Fruit fly (Drosophila melanogaster) whole organism, embryonic: ENCODE data around the gene mib2.

Source experiments
- Aef1 ChIP-seq: fragments of 200-800 bp; sonication (Bioruptor generic); IDR thresholded peaks from 3 replicates; pipeline ENCODE4 v1.3.6; 2022; ENCODE audit warnings: missing biosample characterization, missing genetic modification characterization
- Awh ChIP-seq: fragments of 200-800 bp; sonication (Bioruptor generic); IDR thresholded peaks from 2 replicates; pipeline ENCODE4, ENCODE4 v1.3.6; 2022; ENCODE audit warnings: missing biosample characterization, missing genetic modification characterization
- C15 ChIP-seq: fragments of 200-800 bp; sonication (Bioruptor generic); IDR thresholded peaks from 3 replicates; pipeline ENCODE4 v1.3.6; 2022; ENCODE audit warnings: missing biosample characterization, missing genetic modification characterization
- CG10321 ChIP-seq: fragments of 200-800 bp; sonication (Bioruptor generic); IDR thresholded peaks from 2 replicates; pipeline ENCODE4 v1.3.6; 2022; ENCODE audit warnings: missing biosample characterization, missing genetic modification characterization
- CG10366 ChIP-seq: fragments of 200-800 bp; sonication (Bioruptor generic); IDR thresholded peaks from 2 replicates; pipeline ENCODE4 v1.3.6; 2022; ENCODE audit warnings: missing biosample characterization, missing genetic modification characterization
- CG10462 ChIP-seq: fragments of 200-800 bp; sonication (Bioruptor generic); optimal IDR thresholded peaks from 2 replicates; lab custom pipeline; 2016; ENCODE audit warnings: missing biosample characterization, missing genetic modification characterization
- CG11560 ChIP-seq: fragments of 200-800 bp; sonication (Bioruptor generic); IDR thresholded peaks from 3 replicates; pipeline ENCODE4 v1.3.6; 2022; ENCODE audit warnings: missing biosample characterization, missing genetic modification characterization
- CG11695 ChIP-seq: fragments of 200-800 bp; sonication (Bioruptor generic); IDR thresholded peaks from 3 replicates; pipeline ENCODE4 v1.3.6; 2022; ENCODE audit warnings: missing biosample characterization, missing genetic modification characterization
- CG14860 ChIP-seq: fragments of 200-800 bp; sonication (Bioruptor generic); IDR thresholded peaks from 3 replicates; pipeline ENCODE4 v1.3.6; 2022; ENCODE audit warnings: missing biosample characterization, missing genetic modification characterization; ENCODE audit not compliant: partially characterized antibody
- CG15514 ChIP-seq: fragments of 200-800 bp; sonication (Bioruptor generic); optimal IDR thresholded peaks from 3 replicates; lab custom pipeline; 2017; ENCODE audit warnings: missing biosample characterization, missing genetic modification characterization, mild to moderate bottlenecking, moderate library complexity, missing genetic modification reagents
- CG1792 ChIP-seq: fragments of 200-800 bp; sonication (Bioruptor generic); optimal IDR thresholded peaks from 2 replicates; lab custom pipeline; 2016; ENCODE audit warnings: missing biosample characterization, missing genetic modification characterization
- CG32772 ChIP-seq: fragments of 200-800 bp; sonication (Bioruptor generic); IDR thresholded peaks from 2 replicates; pipeline ENCODE4 v1.3.6; 2022; ENCODE audit warnings: missing biosample characterization, missing genetic modification characterization
- CG3281 ChIP-seq: fragments of 200-800 bp; sonication (Bioruptor generic); optimal IDR thresholded peaks from 3 replicates; lab custom pipeline; 2017; ENCODE audit warnings: missing biosample characterization, mild to moderate bottlenecking, missing genetic modification characterization
- CG33213 ChIP-seq: fragments of 200-800 bp; sonication (Bioruptor generic); optimal IDR thresholded peaks from 3 replicates; lab custom pipeline; 2016; ENCODE audit warnings: missing biosample characterization, missing genetic modification characterization
- CG33557 ChIP-seq: fragments of 200-800 bp; sonication (Bioruptor generic); optimal IDR thresholded peaks from 2 replicates; lab custom pipeline; 2019; ENCODE audit warnings: missing biosample characterization, mild to moderate bottlenecking, missing genetic modification characterization, moderate library complexity
- CG34422 ChIP-seq: fragments of 200-800 bp; sonication (Bioruptor generic); IDR thresholded peaks from 3 replicates; pipeline ENCODE4 v1.3.6; 2022; ENCODE audit warnings: missing biosample characterization, missing genetic modification characterization
- CG3847 ChIP-seq: fragments of 200-800 bp; sonication (Bioruptor generic); IDR thresholded peaks from 2 replicates; pipeline ENCODE4 v1.3.6; 2022; ENCODE audit warnings: missing biosample characterization, missing genetic modification characterization
- CG4730 ChIP-seq: fragments of 200-800 bp; sonication (Bioruptor generic); IDR thresholded peaks from 2 replicates; pipeline ENCODE4 v1.3.6; 2022; ENCODE audit warnings: missing biosample characterization, missing genetic modification characterization
- CG6175 ChIP-seq: fragments of 200-800 bp; sonication (Bioruptor generic); IDR thresholded peaks from 3 replicates; pipeline ENCODE4 v1.3.6; 2022; ENCODE audit warnings: missing biosample characterization, missing genetic modification characterization
- CG7556 ChIP-seq: fragments of 200-800 bp; sonication (Bioruptor generic); optimal IDR thresholded peaks from 2 replicates; lab custom pipeline; 2017; ENCODE audit warnings: missing biosample characterization, mild to moderate bottlenecking, missing genetic modification characterization
- CG8290 ChIP-seq, 3 experiments: fragments of 200-800 bp; sonication (Bioruptor generic); optimal IDR thresholded peaks; 2 replicates each; lab custom pipeline; 2016 to 2019; ENCODE audit warnings: missing biosample characterization in 3 of 3, missing genetic modification characterization in 3 of 3, mild to moderate bottlenecking in 2 of 3, moderate library complexity in 1 of 3
- CG9215 ChIP-seq: fragments of 200-800 bp; sonication (Bioruptor generic); IDR thresholded peaks from 2 replicates; pipeline ENCODE4 v1.3.6; 2022; ENCODE audit warnings: missing biosample characterization, missing genetic modification characterization
- CG9727 ChIP-seq: fragments of 200-800 bp; sonication (Bioruptor generic); optimal IDR thresholded peaks from 3 replicates; lab custom pipeline; 2017; ENCODE audit warnings: missing biosample characterization, mild to moderate bottlenecking, missing genetic modification characterization
- Camta ChIP-seq: fragments of 200-800 bp; sonication (Bioruptor generic); optimal IDR thresholded peaks from 2 replicates; lab custom pipeline; 2016; ENCODE audit warnings: missing biosample characterization, missing genetic modification characterization
- Dbx ChIP-seq: fragments of 200-800 bp; sonication (Bioruptor generic); IDR thresholded peaks from 3 replicates; pipeline ENCODE4 v1.3.6; 2022; ENCODE audit warnings: missing biosample characterization, missing genetic modification characterization
- Dref ChIP-seq: fragments of 200-800 bp; sonication (Bioruptor generic); IDR thresholded peaks from 2 replicates; pipeline ENCODE4 v1.3.6; 2022; ENCODE audit warnings: missing biosample characterization, missing genetic modification characterization
- Fer1 ChIP-seq: fragments of 200-800 bp; sonication (Bioruptor generic); optimal IDR thresholded peaks from 2 replicates; lab custom pipeline; 2017; ENCODE audit warnings: missing biosample characterization, mild to moderate bottlenecking, missing genetic modification characterization
- Rx ChIP-seq: fragments of 200-800 bp; sonication (Bioruptor generic); IDR thresholded peaks from 2 replicates; pipeline ENCODE4 v1.3.6; 2022; ENCODE audit warnings: missing biosample characterization, missing genetic modification characterization
- Scr ChIP-seq: fragments of 200-800 bp; sonication (Bioruptor generic); IDR thresholded peaks from 2 replicates; pipeline ENCODE4 v1.3.6; 2022; ENCODE audit warnings: missing biosample characterization, missing genetic modification characterization; ENCODE audit not compliant: partially characterized antibody
- Spps ChIP-seq: fragments of 200-800 bp; sonication (Bioruptor generic); optimal IDR thresholded peaks from 2 replicates; lab custom pipeline; 2018; ENCODE audit warnings: missing biosample characterization, mild to moderate bottlenecking, missing genetic modification characterization
- Trl ChIP-seq, 3 experiments: fragments of >200 bp in 2 of 3; fragments of 200-800 bp in 1 of 3; sonication (Bioruptor generic) in 1 of 3; optimal IDR thresholded peaks; 2 replicates in 1 of 3; 3 replicates in 2 of 3; lab custom pipeline; 2016 to 2017; ENCODE audit warnings: missing biosample characterization in 1 of 3, missing genetic modification characterization in 1 of 3
- ara ChIP-seq: fragments of 200-800 bp; sonication (Bioruptor generic); IDR thresholded peaks from 2 replicates; pipeline ENCODE4 v1.3.6; 2022; ENCODE audit warnings: missing biosample characterization, missing genetic modification characterization
- ase ChIP-seq: fragments of 200-800 bp; sonication (Bioruptor generic); IDR thresholded peaks from 3 replicates; pipeline ENCODE4 v1.3.6; 2022; ENCODE audit warnings: missing biosample characterization, missing genetic modification characterization
- crc ChIP-seq: fragments of 200-800 bp; sonication (Bioruptor generic); optimal IDR thresholded peaks from 2 replicates; lab custom pipeline; 2016; ENCODE audit warnings: missing biosample characterization, missing genetic modification characterization
- danr ChIP-seq: fragments of 200-800 bp; sonication (Bioruptor generic); IDR thresholded peaks from 2 replicates; pipeline ENCODE4 v1.3.6; 2022; ENCODE audit warnings: missing biosample characterization, missing genetic modification characterization
- dysf ChIP-seq: fragments of 200-800 bp; sonication (Bioruptor generic); IDR thresholded peaks from 3 replicates; pipeline ENCODE4 v1.3.6; 2022; ENCODE audit warnings: missing biosample characterization, missing genetic modification characterization
- esg ChIP-seq: fragments of 200-800 bp; sonication (Bioruptor generic); conservative IDR thresholded peaks from 2 replicates; pipeline ENCODE4 v1.3.6; 2022; ENCODE audit warnings: missing biosample characterization, missing genetic modification characterization
- eyg ChIP-seq: fragments of 200-800 bp; sonication (Bioruptor generic); optimal IDR thresholded peaks from 3 replicates; lab custom pipeline; 2016; ENCODE audit warnings: missing biosample characterization, missing genetic modification characterization
- gsb ChIP-seq: fragments of 200-800 bp; sonication (Bioruptor generic); IDR thresholded peaks from 2 replicates; pipeline ENCODE4 v1.3.6; 2022; ENCODE audit warnings: missing biosample characterization, missing genetic modification characterization
- hb ChIP-seq: fragments of 200-800 bp; sonication (Bioruptor generic); IDR thresholded peaks from 3 replicates; pipeline ENCODE4 v1.3.6; 2022; ENCODE audit warnings: missing biosample characterization, missing genetic modification characterization; ENCODE audit not compliant: partially characterized antibody
- ind ChIP-seq: fragments of 200-800 bp; sonication (Bioruptor generic); optimal IDR thresholded peaks from 3 replicates; lab custom pipeline; 2016; ENCODE audit warnings: missing biosample characterization, missing genetic modification characterization
- jing ChIP-seq: fragments of 200-800 bp; sonication (Bioruptor generic); optimal IDR thresholded peaks from 2 replicates; lab custom pipeline; 2018; ENCODE audit warnings: missing biosample characterization, mild to moderate bottlenecking, missing genetic modification characterization
- lilli ChIP-seq: fragments of 200-800 bp; sonication (Bioruptor generic); optimal IDR thresholded peaks from 3 replicates; lab custom pipeline; 2016; ENCODE audit warnings: missing biosample characterization, missing genetic modification characterization
- maf-S ChIP-seq: fragments of 200-800 bp; sonication (Bioruptor generic); optimal IDR thresholded peaks from 2 replicates; lab custom pipeline; 2016; ENCODE audit warnings: missing biosample characterization, missing genetic modification characterization
- row ChIP-seq: fragments of 200-800 bp; sonication (Bioruptor generic); IDR thresholded peaks from 3 replicates; pipeline ENCODE4 v1.3.6; 2022; ENCODE audit warnings: missing biosample characterization, missing genetic modification characterization
- schlank ChIP-seq: fragments of 200-800 bp; sonication (Bioruptor generic); optimal IDR thresholded peaks from 2 replicates; lab custom pipeline; 2018; ENCODE audit warnings: missing biosample characterization, mild to moderate bottlenecking, missing genetic modification characterization
- sens ChIP-seq: fragments of 200-800 bp; sonication (Bioruptor generic); peaks from one replicate; lab custom pipeline; 2016; ENCODE audit warnings: missing biosample characterization, missing genetic modification characterization
- sug ChIP-seq: fragments of 200-800 bp; optimal IDR thresholded peaks from 2 replicates; lab custom pipeline; 2019; ENCODE audit warnings: missing biosample characterization, mild to moderate bottlenecking, missing genetic modification characterization, moderate library complexity
- unc-4 ChIP-seq: fragments of 200-800 bp; sonication (Bioruptor generic); IDR thresholded peaks from 2 replicates; pipeline ENCODE4 v1.3.6; 2022; ENCODE audit warnings: missing biosample characterization, missing genetic modification characterization; ENCODE audit not compliant: partially characterized antibody
- vvl ChIP-seq: fragments of 200-800 bp; sonication (Bioruptor generic); IDR thresholded peaks from 2 replicates; pipeline ENCODE4 v1.3.6; 2022; ENCODE audit warnings: missing biosample characterization, missing genetic modification characterization

Gene mib2

DNA sequence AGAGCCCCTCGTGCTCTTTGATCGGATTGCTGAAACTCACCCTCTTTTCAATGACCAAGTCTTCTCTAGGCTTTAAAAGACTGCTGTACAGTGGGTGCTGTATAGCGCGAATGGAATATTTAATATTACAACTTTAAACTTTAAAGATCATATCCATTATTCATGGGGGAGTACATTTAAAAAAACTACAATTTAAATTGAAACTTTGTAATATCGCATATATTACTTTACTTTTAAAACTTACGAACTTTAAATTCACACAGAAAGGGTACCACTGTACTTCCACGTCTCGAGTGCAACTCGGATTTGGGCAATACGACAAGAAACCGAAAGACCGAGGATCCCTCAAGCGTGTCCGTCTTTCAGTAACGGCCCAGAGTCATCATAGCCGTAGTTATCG, 24.7 kb downstream of the mib2 start, which contains the start of gene Phlpp (continued):
- peak; percentile 61; the same call in 2 of the 3 replicates for TF ChIP-seq CG11695 (GFP tag; lab: Robert Waterston, UW)
- TF ChIP-seq jing (GFP tag; lab: Kevin White, UChicago), result no peak
- 0 out of 2 replicates have a peak, but pooled peaks have one; percentile 11 for TF ChIP-seq CG10321 (GFP tag; lab: Robert Waterston, UW)
- peak; percentile 14 for TF ChIP-seq CG8290 (GFP tag; optimal IDR thresholded peaks at IDR 0.05; lab: Kevin White, UChicago)
- no peak for TF ChIP-seq CG8290 (tag; optimal IDR thresholded peaks at IDR 0.05; lab: Kevin White, UChicago)
- 0 out of 2 replicates have a peak, but pooled peaks have one; percentile 51 for TF ChIP-seq Awh (GFP tag; lab: Robert Waterston, UW)
- TF ChIP-seq CG33557, result peak; percentile 15
- TF ChIP-seq Dbx (GFP tag; lab: Robert Waterston, UW), result 0 out of 3 replicates have a peak, but pooled peaks have one; percentile 31
- TF ChIP-seq CG6175, result no peak
- TF ChIP-seq sug (tag; lab: Kevin White, UChicago), result no peak
- peak; percentile 3 for TF ChIP-seq maf-S (GFP tag; lab: Kevin White, UChicago)
- peak; percentile 75; the same call in 1 of the 2 replicates for TF ChIP-seq ara (GFP tag; lab: Robert Waterston, UW)
- 0 out of 3 replicates have a peak, but pooled peaks have one; percentile 44 for TF ChIP-seq C15
- peak; percentile 76; the same call in 1 of the 2 replicates for TF ChIP-seq vvl (GFP tag; lab: Robert Waterston, UW)
- TF ChIP-seq sens (GFP tag; lab: Kevin White, UChicago), result peak; percentile 95
- TF ChIP-seq CG10366 (GFP tag; lab: Robert Waterston, UW), result peak; percentile 55
- TF ChIP-seq crc (GFP tag; lab: Kevin White, UChicago), result no peak
- TF ChIP-seq CG32772, result peak; percentile 36; the same call in 1 of the 2 replicates
- TF ChIP-seq CG15514, result no peak
- TF ChIP-seq ase (GFP tag; lab: Robert Waterston, UW), result peak; percentile 47; the same call in 1 of the 3 replicates
- no peak for TF ChIP-seq CG3281 (GFP tag; lab: Kevin White, UChicago)
- TF ChIP-seq CG11560, result no peak
- TF ChIP-seq Scr, result no peak
- TF ChIP-seq CG3847, result 0 out of 2 replicates have a peak, but pooled peaks have one; percentile 26
- TF ChIP-seq unc-4 (GFP tag; lab: Robert Waterston, UW), result no peak
- no peak for TF ChIP-seq Trl (optimal IDR thresholded peaks at IDR 0.05; lab: Kevin White, UChicago)
- TF ChIP-seq Trl (GFP tag; optimal IDR thresholded peaks at IDR 0.05; lab: Kevin White, UChicago), result peak; percentile 32
- peak; percentile 59 for TF ChIP-seq Rx
- TF ChIP-seq CG10462, result peak; percentile 7
- peak; percentile 45 for TF ChIP-seq esg
- TF ChIP-seq gsb, result no peak
- peak; percentile 18; the same call in 1 of the 3 replicates for TF ChIP-seq Aef1 (GFP tag; lab: Robert Waterston, UW)
- TF ChIP-seq Camta, result peak; percentile 42
- no peak for TF ChIP-seq eyg
- TF ChIP-seq dysf (GFP tag; lab: Robert Waterston, UW), result peak; percentile 69
- no peak for TF ChIP-seq schlank
- peak; percentile 12 for TF ChIP-seq CG9727 (GFP tag; lab: Kevin White, UChicago)
- no peak for TF ChIP-seq CG14860 (GFP tag; lab: Robert Waterston, UW)
- peak; percentile 70; the same call in 1 of the 3 replicates for TF ChIP-seq CG34422
- peak; percentile 66 for TF ChIP-seq row
- peak; percentile 57 for TF ChIP-seq ind
- TF ChIP-seq CG33213 (GFP tag; lab: Kevin White, UChicago), result no peak
- TF ChIP-seq danr (GFP tag; lab: Robert Waterston, UW), result no peak
- TF ChIP-seq CG9215, result peak; percentile 28; the same call in 1 of the 2 replicates
- TF ChIP-seq Dref (GFP tag; lab: Robert Waterston, UW), result no peak
- no peak for TF ChIP-seq hb
- TF ChIP-seq Spps (tag; lab: Kevin White, UChicago), result peak; percentile 26
- TF ChIP-seq CG4730, result peak; percentile 47; the same call in 1 of the 2 replicates
- TF ChIP-seq CG7556, result peak; percentile 25
- peak; percentile 55 for TF ChIP-seq lilli
- no peak for TF ChIP-seq CG1792 (GFP tag; lab: Kevin White, UChicago)
- peak; percentile 25 for TF ChIP-seq Fer1
